Worm (Caenorhabditis elegans) whole organism, early embryonic: ENCODE data around the gene dmsr-12.

Source experiments
- B0310.2 ChIP-seq: sonication (generic microtip); optimal IDR thresholded peaks from 2 replicates; lab custom pipeline; 2016; ENCODE audit warnings: mild to moderate bottlenecking, missing genetic modification characterization, missing compliant biosample characterization
- F13C5.2 ChIP-seq: sonication (generic microtip); optimal IDR thresholded peaks from 2 replicates; lab custom pipeline; 2017; ENCODE audit warnings: mild to moderate bottlenecking, missing genetic modification characterization, inconsistent platforms, missing compliant biosample characterization
- aly-1 ChIP-seq: sonication (generic microtip); optimal IDR thresholded peaks from 2 replicates; lab custom pipeline; 2016; ENCODE audit warnings: missing genetic modification characterization, missing compliant biosample characterization
- ama-1 ChIP-seq: fragments of 150-350 bp; optimal IDR thresholded peaks from 2 replicates; lab custom pipeline; 2014
- ceh-13 ChIP-seq: fragments of 200-800 bp; sonication (Bioruptor generic); optimal IDR thresholded peaks from 2 replicates; lab custom pipeline; 2018; ENCODE audit warnings: mild to moderate bottlenecking, missing genetic modification characterization, missing compliant biosample characterization
- ceh-36 ChIP-seq: sonication (generic microtip); optimal IDR thresholded peaks from 2 replicates; lab custom pipeline; 2016; ENCODE audit warnings: missing genetic modification characterization, inconsistent platforms, missing compliant biosample characterization
- ets-7 ChIP-seq: sonication (generic microtip); optimal IDR thresholded peaks from 2 replicates; lab custom pipeline; 2016; ENCODE audit warnings: missing genotype, missing genetic modification characterization, missing compliant biosample characterization
- flt-1 ChIP-seq: fragments of 200-800 bp; sonication (Bioruptor generic); IDR thresholded peaks from 2 replicates; pipeline ENCODE4 v1.3.6; 2022; ENCODE audit warnings: missing genetic modification characterization, missing compliant biosample characterization
- hmbx-1 ChIP-seq: sonication (generic microtip); optimal IDR thresholded peaks from 2 replicates; lab custom pipeline; 2016; ENCODE audit warnings: mild to moderate bottlenecking, missing genetic modification characterization, missing compliant biosample characterization
- hmg-4 ChIP-seq: fragments of 200-800 bp; sonication (Bioruptor generic); optimal IDR thresholded peaks from 2 replicates; lab custom pipeline; 2018; ENCODE audit warnings: mild to moderate bottlenecking, missing genetic modification characterization, missing compliant biosample characterization
- hnd-1 ChIP-seq: sonication (generic microtip); optimal IDR thresholded peaks from 2 replicates; lab custom pipeline; 2016; ENCODE audit warnings: missing genetic modification characterization, missing compliant biosample characterization
- pes-1 ChIP-seq: fragments of 200-800 bp; sonication (Bioruptor generic); IDR thresholded peaks from 2 replicates; pipeline ENCODE4 v1.3.6; 2022; ENCODE audit warnings: missing genetic modification reagents, missing genetic modification characterization, missing compliant biosample characterization
- scrt-1 ChIP-seq: fragments of 200-800 bp; sonication (Bioruptor generic); IDR thresholded peaks from 2 replicates; pipeline ENCODE4 v1.3.6; 2022; ENCODE audit warnings: missing genetic modification characterization, missing compliant biosample characterization
- sea-1 ChIP-seq: fragments of 200-800 bp; sonication (Bioruptor generic); conservative IDR thresholded peaks from 2 replicates; pipeline ENCODE4 v1.3.6; 2022; ENCODE audit warnings: missing genetic modification characterization, missing compliant biosample characterization
- tbx-11 ChIP-seq: fragments of 200-800 bp; sonication (Bioruptor generic); IDR thresholded peaks from 2 replicates; pipeline ENCODE4 v1.3.6; 2022; ENCODE audit warnings: missing genetic modification characterization, missing compliant biosample characterization
- tbx-37 ChIP-seq: fragments of 200-800 bp; sonication (Bioruptor generic); conservative IDR thresholded peaks from 2 replicates; pipeline ENCODE4 v1.3.6; 2022; ENCODE audit warnings: missing genetic modification reagents, missing genetic modification characterization, missing compliant biosample characterization
- tra-4 ChIP-seq: sonication (generic microtip); optimal IDR thresholded peaks from 2 replicates; lab custom pipeline; 2017; ENCODE audit warnings: missing genetic modification characterization, missing compliant biosample characterization

Gene dmsr-12

ce11 chrV:6835242-6835641 lies 29.0 kb upstream of the dmsr-12 start, which contains the start of the genes T15B7.14 and col-143:
T15B7.14 (minus strand) TSS chrV:6835342.
col-143 (plus strand) TSS chrV:6835635.
- TF ChIP-seq ama-1 (lab: Kevin White, UChicago) (no peak), hmg-4 (no peak), tbx-37 (GFP tag; lab: Robert Waterston, UW) (no peak), tbx-11 (GFP tag; lab: Robert Waterston, UW) (no peak), tra-4 (no peak), sea-1 (GFP tag; lab: Robert Waterston, UW) (no peak), ceh-36 (tag; lab: Kevin White, UChicago) (no peak), pes-1 (no peak), hnd-1 (tag; lab: Kevin White, UChicago) (no peak), hmbx-1 (tag; lab: Kevin White, UChicago) (no peak), ceh-13 (GFP tag; lab: Kevin White, UChicago) (no peak), ets-7 (tag; lab: Kevin White, UChicago) (no peak), flt-1 (GFP tag; lab: Robert Waterston, UW) (no peak), scrt-1 (GFP tag; lab: Robert Waterston, UW) (no peak), F13C5.2 (tag; lab: Kevin White, UChicago) (no peak)

- TF ChIP-seq ceh-36 (tag; lab: Kevin White, UChicago) (no peak), hnd-1 (tag; lab: Kevin White, UChicago) (no peak), ets-7 (tag; lab: Kevin White, UChicago) (no peak), sea-1 (GFP tag; lab: Robert Waterston, UW) (0 out of 2 replicates have a peak, but pooled peaks have one; percentile 7)
Measured at ce11 chrV:6831539-6831938, 25.3 kb upstream of the dmsr-12 start.

ce11 chrV:6830755-6831227 lies 24.6 kb upstream of the dmsr-12 start, which contains the start of gene col-142:
col-142 (plus strand) TSS chrV:6831177.
- TF ChIP-seq tbx-11 (GFP tag; lab: Robert Waterston, UW) (no peak), F13C5.2 (tag; lab: Kevin White, UChicago) (no peak), ama-1 (lab: Kevin White, UChicago) (no peak), tra-4 (no peak), flt-1 (GFP tag; lab: Robert Waterston, UW) (no peak), hmg-4 (no peak), hnd-1 (tag; lab: Kevin White, UChicago) (no peak)

DNA sequence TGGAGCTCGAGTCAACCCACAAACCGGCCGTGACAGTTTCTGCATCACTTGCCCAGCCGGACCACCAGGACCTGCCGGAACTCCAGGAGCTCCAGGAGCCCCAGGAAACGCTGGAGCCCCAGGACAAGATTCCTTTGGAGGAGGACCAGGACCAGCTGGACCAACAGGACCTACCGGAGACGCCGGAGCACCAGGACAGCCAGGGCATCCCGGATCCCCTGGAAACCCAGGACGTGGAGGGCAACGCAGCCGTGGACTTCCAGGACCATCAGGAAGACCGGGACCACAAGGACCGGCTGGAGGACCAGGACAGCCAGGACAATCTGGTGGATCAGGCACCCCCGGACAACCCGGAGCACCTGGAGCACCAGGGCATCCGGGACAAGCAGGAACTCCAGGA lies 23.8 kb upstream of the dmsr-12 start:
- TF ChIP-seq ceh-13 (GFP tag; lab: Kevin White, UChicago): no peak
- no peak for TF ChIP-seq hmbx-1 (tag; lab: Kevin White, UChicago)
- no peak for TF ChIP-seq flt-1 (GFP tag; lab: Robert Waterston, UW)

DNA sequence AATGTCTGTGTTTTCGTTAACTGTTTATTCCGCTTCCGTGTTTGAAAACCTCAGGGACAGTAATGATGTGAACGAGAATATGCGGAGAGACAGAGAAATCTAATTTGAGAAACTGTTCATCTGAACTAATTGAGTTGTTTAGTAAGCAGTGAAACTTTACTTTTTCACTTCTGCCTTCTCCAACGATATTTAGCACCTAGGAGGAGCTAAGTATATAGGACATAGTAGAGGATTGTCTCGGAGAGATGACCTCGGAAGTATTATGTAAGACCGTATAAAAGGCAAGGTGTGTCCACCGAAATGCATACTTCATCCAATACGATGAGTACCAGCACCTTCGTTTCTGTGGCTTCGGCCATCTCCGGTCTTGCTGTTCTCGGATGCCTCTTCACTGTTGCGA lies 23.2 kb upstream of the dmsr-12 start, which contains the start of gene col-141:
TSS of gene col-141 (plus strand) at position 301 of the 400 bp plus-strand sequence.
- TF ChIP-seq ets-7 (tag; lab: Kevin White, UChicago) (no peak), flt-1 (GFP tag; lab: Robert Waterston, UW) (no peak), hmbx-1 (tag; lab: Kevin White, UChicago) (no peak), tra-4 (no peak), ama-1 (lab: Kevin White, UChicago) (no peak), hnd-1 (tag; lab: Kevin White, UChicago) (no peak), tbx-37 (GFP tag; lab: Robert Waterston, UW) (no peak), ceh-36 (tag; lab: Kevin White, UChicago) (no peak), aly-1 (tag; lab: Kevin White, UChicago) (no peak)

DNA sequence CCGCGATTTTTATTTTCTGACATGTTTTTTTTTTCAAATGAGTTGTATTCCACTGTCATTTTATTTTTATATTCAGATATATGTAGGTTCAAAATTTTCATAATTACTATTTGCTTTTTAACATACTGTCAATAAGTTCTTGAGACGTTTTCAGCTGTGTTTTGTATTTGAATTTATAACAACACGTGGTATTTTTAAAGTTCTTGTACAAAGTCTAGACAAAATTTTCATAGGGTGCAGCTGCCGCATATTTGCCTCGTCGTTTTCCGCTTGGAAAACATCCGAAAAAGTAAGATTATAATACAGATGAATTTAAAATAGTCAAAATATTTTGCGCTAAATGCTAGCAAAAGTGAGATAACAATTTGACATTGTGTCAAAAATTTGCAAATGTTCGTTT lies 22.5 kb upstream of the dmsr-12 start, which contains the start of gene dmsr-15:
TSS of gene dmsr-15 (minus strand) at position 101 of the 400 bp plus-strand sequence.
- TF ChIP-seq B0310.2 (tag; lab: Kevin White, UChicago) (no peak), flt-1 (GFP tag; lab: Robert Waterston, UW) (no peak), aly-1 (tag; lab: Kevin White, UChicago) (no peak), scrt-1 (GFP tag; lab: Robert Waterston, UW) (no peak), ets-7 (tag; lab: Kevin White, UChicago) (no peak), sea-1 (GFP tag; lab: Robert Waterston, UW) (no peak), ama-1 (lab: Kevin White, UChicago) (no peak), tbx-37 (GFP tag; lab: Robert Waterston, UW) (no peak), tbx-11 (GFP tag; lab: Robert Waterston, UW) (no peak), pes-1 (no peak), tra-4 (no peak), F13C5.2 (tag; lab: Kevin White, UChicago) (no peak), hmg-4 (no peak), ceh-13 (GFP tag; lab: Kevin White, UChicago) (no peak), ceh-36 (tag; lab: Kevin White, UChicago) (no peak), hnd-1 (tag; lab: Kevin White, UChicago) (no peak)

DNA sequence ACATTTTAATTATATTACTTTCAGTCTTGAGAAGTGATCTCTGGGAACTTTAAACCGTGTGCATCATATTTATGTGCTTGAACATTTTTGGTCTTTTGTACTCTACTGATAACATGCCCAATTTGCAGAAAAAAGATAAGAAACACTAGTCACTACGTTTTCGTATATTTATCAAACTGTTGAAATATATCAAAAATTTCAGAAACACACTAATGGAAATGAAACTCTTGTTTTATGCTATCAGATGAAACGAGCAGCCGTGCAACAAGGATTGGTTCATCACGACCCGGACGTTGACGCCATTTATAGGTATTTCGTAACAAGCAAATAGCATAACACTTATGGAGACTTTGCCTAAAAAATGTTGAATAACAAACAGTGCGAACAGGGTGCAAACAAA lies 17.2 kb upstream of the dmsr-12 start:
- TF ChIP-seq aly-1 (tag; lab: Kevin White, UChicago) (no peak), tbx-37 (GFP tag; lab: Robert Waterston, UW) (no peak), ceh-13 (GFP tag; lab: Kevin White, UChicago) (no peak), sea-1 (GFP tag; lab: Robert Waterston, UW) (no peak), ets-7 (tag; lab: Kevin White, UChicago) (no peak), scrt-1 (GFP tag; lab: Robert Waterston, UW) (no peak)

DNA sequence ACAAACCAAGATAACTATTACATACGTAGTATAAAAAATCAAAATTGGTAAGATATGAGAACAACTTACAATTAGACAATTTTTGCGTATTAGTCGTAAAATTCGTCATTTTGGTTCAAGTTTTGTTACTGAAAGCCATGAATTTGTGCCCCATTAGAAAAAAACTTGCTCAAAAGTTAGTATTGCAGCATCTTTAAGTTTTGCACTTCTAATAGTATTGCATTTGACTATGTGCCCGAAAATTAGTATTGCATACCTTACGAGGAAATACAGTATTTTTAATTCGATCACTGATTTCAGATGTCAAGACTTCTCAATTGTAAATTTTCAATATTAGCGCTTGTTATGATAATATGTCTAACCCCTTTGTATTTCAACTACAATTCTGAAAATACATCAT lies 15.3 kb upstream of the dmsr-12 start, which contains the start of gene T15B7.8:
TSS of gene T15B7.8 (plus strand) at position 301 of the 400 bp plus-strand sequence.
- TF ChIP-seq tbx-37 (GFP tag; lab: Robert Waterston, UW) (no peak), hnd-1 (tag; lab: Kevin White, UChicago) (no peak), ama-1 (lab: Kevin White, UChicago) (no peak), F13C5.2 (tag; lab: Kevin White, UChicago) (no peak), flt-1 (GFP tag; lab: Robert Waterston, UW) (no peak), ceh-36 (tag; lab: Kevin White, UChicago) (no peak), ceh-13 (GFP tag; lab: Kevin White, UChicago) (no peak), hmbx-1 (tag; lab: Kevin White, UChicago) (no peak), scrt-1 (GFP tag; lab: Robert Waterston, UW) (no peak), ets-7 (tag; lab: Kevin White, UChicago) (no peak), sea-1 (GFP tag; lab: Robert Waterston, UW) (no peak), tbx-11 (GFP tag; lab: Robert Waterston, UW) (no peak), hmg-4 (no peak), tra-4 (no peak), aly-1 (tag; lab: Kevin White, UChicago) (no peak), pes-1 (no peak)
